Worm (Caenorhabditis elegans): ENCODE data around the gene mrp-4.

DNA sequence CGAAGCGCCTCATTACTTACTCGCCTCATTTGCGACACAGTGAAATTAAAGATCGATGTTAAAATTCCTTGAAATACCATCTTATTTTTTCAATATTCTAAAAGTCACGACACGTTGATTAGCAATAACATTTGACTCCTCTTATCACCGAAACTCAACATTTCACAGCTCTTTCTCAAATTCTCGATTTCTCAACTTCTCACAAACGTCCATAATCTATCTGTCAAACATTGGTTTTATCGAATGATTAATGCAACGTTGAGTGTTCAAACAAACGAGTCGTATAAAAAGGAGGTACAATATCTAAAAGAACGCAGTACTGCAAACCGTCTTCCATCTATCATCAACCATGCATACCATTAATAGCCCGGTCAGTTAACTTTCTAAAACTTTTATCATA lies 33.8 kb upstream of the mrp-4 start, which contains the start of gene lec-8:
- no peak for TF ChIP-seq efl-3 (GFP tag; optimal IDR thresholded peaks at IDR 0.05)
- no peak for TF ChIP-seq ama-1 (optimal IDR thresholded peaks at IDR 0.05)
- TF ChIP-seq ztf-11 (tag; optimal IDR thresholded peaks at IDR 0.05), result no peak
- TF ChIP-seq elt-2 (tag; optimal IDR thresholded peaks at IDR 0.05), result peak; percentile 22
- no peak for TF ChIP-seq fkh-10 (GFP tag; optimal IDR thresholded peaks at IDR 0.05)
- no peak for TF ChIP-seq unc-86 (tag; optimal IDR thresholded peaks at IDR 0.05)
- no peak for TF ChIP-seq nhr-11 (tag; optimal IDR thresholded peaks at IDR 0.05)
- no peak for TF ChIP-seq jun-1 (tag; optimal IDR thresholded peaks at IDR 0.05)
- TF ChIP-seq unc-62 (GFP tag; optimal IDR thresholded peaks at IDR 0.05), result no peak
- no peak for TF ChIP-seq ztf-4 (tag; optimal IDR thresholded peaks at IDR 0.05)
- TF ChIP-seq lir-3 (tag; optimal IDR thresholded peaks at IDR 0.05; ENCODE audit: poor library complexity), result no peak
- no peak for TF ChIP-seq nhr-28 (tag; optimal IDR thresholded peaks at IDR 0.05)
- TF ChIP-seq ces-1 (GFP tag; optimal IDR thresholded peaks at IDR 0.05), result no peak
- TF ChIP-seq irx-1 (tag; optimal IDR thresholded peaks at IDR 0.05), result no peak
